Fruit fly (Drosophila melanogaster) whole organism, embryonic: ENCODE measurements around the gene ninaE.

Source experiments
- BtbVII ChIP-seq: fragments of 200-800 bp; sonication (Bioruptor generic); optimal IDR thresholded peaks from 3 replicates; lab custom pipeline; 2017; ENCODE audit warnings: missing biosample characterization, mild to moderate bottlenecking, missing genetic modification characterization
- Bteb2 ChIP-seq: fragments of 200-800 bp; sonication (Bioruptor generic); optimal IDR thresholded peaks from 2 replicates; lab custom pipeline; 2016; ENCODE audit warnings: missing biosample characterization, missing genetic modification characterization
- CG10321 ChIP-seq: fragments of 200-800 bp; sonication (Bioruptor generic); IDR thresholded peaks from 2 replicates; pipeline ENCODE4 v1.3.6; 2022; ENCODE audit warnings: missing biosample characterization, missing genetic modification characterization
- CG10366 ChIP-seq: fragments of 200-800 bp; sonication (Bioruptor generic); IDR thresholded peaks from 2 replicates; pipeline ENCODE4 v1.3.6; 2022; ENCODE audit warnings: missing biosample characterization, missing genetic modification characterization
- CG11398 ChIP-seq: fragments of 200-800 bp; sonication (Bioruptor generic); optimal IDR thresholded peaks from 2 replicates; lab custom pipeline; 2016; ENCODE audit warnings: missing biosample characterization, missing genetic modification characterization
- CG11504 ChIP-seq: fragments of 200-800 bp; sonication (Bioruptor generic); optimal IDR thresholded peaks from 3 replicates; lab custom pipeline; 2019; ENCODE audit warnings: missing biosample characterization, mild to moderate bottlenecking, missing genetic modification characterization, moderate library complexity
- CG12659 ChIP-seq: fragments of 200-800 bp; sonication (Bioruptor generic); optimal IDR thresholded peaks from 3 replicates; lab custom pipeline; 2017; ENCODE audit warnings: mild to moderate bottlenecking, missing biosample characterization, missing genetic modification reagents, missing genetic modification characterization
- CG17186 ChIP-seq: fragments of 200-800 bp; sonication (Bioruptor generic); optimal IDR thresholded peaks from 3 replicates; lab custom pipeline; 2017; ENCODE audit warnings: missing biosample characterization, missing genetic modification reagents, missing genetic modification characterization
- CG17612 ChIP-seq: fragments of 200-800 bp; sonication (Bioruptor generic); IDR thresholded peaks from 2 replicates; pipeline ENCODE4 v1.3.6; 2022; ENCODE audit warnings: missing biosample characterization, missing genetic modification characterization
- CG17912 ChIP-seq: fragments of 200-800 bp; sonication (Bioruptor generic); optimal IDR thresholded peaks from 2 replicates; lab custom pipeline; 2018; ENCODE audit warnings: missing biosample characterization, mild to moderate bottlenecking, missing genetic modification characterization
- CG18011 ChIP-seq: fragments of 200-800 bp; sonication (Bioruptor generic); optimal IDR thresholded peaks from 2 replicates; lab custom pipeline; 2017; ENCODE audit warnings: missing biosample characterization, missing genetic modification characterization, mild to moderate bottlenecking, moderate library complexity, missing genotype
- CG18262 ChIP-seq: fragments of 200-800 bp; optimal IDR thresholded peaks from 3 replicates; lab custom pipeline; 2019; ENCODE audit warnings: missing biosample characterization, mild to moderate bottlenecking, missing genetic modification characterization, moderate library complexity
- CG2129 ChIP-seq: fragments of 200-800 bp; sonication (Bioruptor generic); IDR thresholded peaks from 2 replicates; pipeline ENCODE4 v1.3.6; 2022; ENCODE audit warnings: missing biosample characterization, missing genetic modification characterization; ENCODE audit not compliant: partially characterized antibody
- CG33213 ChIP-seq: fragments of 200-800 bp; sonication (Bioruptor generic); optimal IDR thresholded peaks from 3 replicates; lab custom pipeline; 2016; ENCODE audit warnings: missing biosample characterization, missing genetic modification characterization
- CG33557 ChIP-seq: fragments of 200-800 bp; sonication (Bioruptor generic); optimal IDR thresholded peaks from 2 replicates; lab custom pipeline; 2019; ENCODE audit warnings: missing biosample characterization, mild to moderate bottlenecking, missing genetic modification characterization, moderate library complexity
- CG3847 ChIP-seq: fragments of 200-800 bp; sonication (Bioruptor generic); IDR thresholded peaks from 2 replicates; pipeline ENCODE4 v1.3.6; 2022; ENCODE audit warnings: missing biosample characterization, missing genetic modification characterization
- CG5245 ChIP-seq: fragments of 200-800 bp; sonication (Bioruptor generic); optimal IDR thresholded peaks from 3 replicates; lab custom pipeline; 2016; ENCODE audit warnings: missing biosample characterization, missing genetic modification characterization
- CG6791 ChIP-seq: fragments of 200-800 bp; sonication (Bioruptor generic); IDR thresholded peaks from 3 replicates; pipeline ENCODE4 v1.3.6; 2022; ENCODE audit warnings: missing biosample characterization, missing genetic modification characterization; ENCODE audit not compliant: partially characterized antibody
- CG6854 ChIP-seq: fragments of 200-800 bp; sonication (Bioruptor generic); optimal IDR thresholded peaks from 3 replicates; lab custom pipeline; 2017; ENCODE audit warnings: missing biosample characterization, mild to moderate bottlenecking, missing genetic modification characterization
- CG7745 ChIP-seq: fragments of 200-800 bp; sonication (Bioruptor generic); optimal IDR thresholded peaks from 2 replicates; lab custom pipeline; 2018; ENCODE audit warnings: missing biosample characterization, mild to moderate bottlenecking, missing genetic modification characterization, moderate library complexity
- CG7839 ChIP-seq: fragments of 200-800 bp; sonication (Bioruptor generic); optimal IDR thresholded peaks from 3 replicates; lab custom pipeline; 2018; ENCODE audit warnings: missing biosample characterization, mild to moderate bottlenecking, missing genetic modification characterization, moderate library complexity
- CG8388 ChIP-seq: fragments of 200-800 bp; sonication (Bioruptor generic); optimal IDR thresholded peaks from 2 replicates; lab custom pipeline; 2019; ENCODE audit warnings: missing biosample characterization, mild to moderate bottlenecking, missing genetic modification characterization, moderate library complexity
- CHES-1-like ChIP-seq: fragments of 200-800 bp; sonication (Bioruptor generic); optimal IDR thresholded peaks from 2 replicates; lab custom pipeline; 2016; ENCODE audit warnings: missing biosample characterization, missing genetic modification characterization
- D19A ChIP-seq: fragments of 200-800 bp; optimal IDR thresholded peaks from 3 replicates; lab custom pipeline; 2019; ENCODE audit warnings: missing biosample characterization, mild to moderate bottlenecking, missing genetic modification characterization, moderate library complexity
- Doc3 ChIP-seq: fragments of 200-800 bp; sonication (Bioruptor generic); IDR thresholded peaks from 3 replicates; pipeline ENCODE4 v1.3.6; 2022; ENCODE audit warnings: missing biosample characterization, missing genetic modification characterization; ENCODE audit not compliant: partially characterized antibody
- Dp ChIP-seq: fragments of 200-800 bp; sonication (Bioruptor generic); optimal IDR thresholded peaks from 2 replicates; lab custom pipeline; 2018; ENCODE audit warnings: missing biosample characterization, mild to moderate bottlenecking, missing genetic modification characterization, moderate library complexity
- H15 ChIP-seq: fragments of 200-800 bp; sonication (Bioruptor generic); IDR thresholded peaks from 3 replicates; pipeline ENCODE4 v1.3.6; 2022; ENCODE audit warnings: missing biosample characterization, missing genetic modification characterization
- HLH3B ChIP-seq: fragments of 200-800 bp; sonication (Bioruptor generic); IDR thresholded peaks from 2 replicates; pipeline ENCODE4 v1.3.6; 2022; ENCODE audit warnings: missing biosample characterization, missing genetic modification characterization
- HLH4C ChIP-seq: fragments of 200-800 bp; sonication (Bioruptor generic); IDR thresholded peaks from 3 replicates; pipeline ENCODE4 v1.3.6; 2022; ENCODE audit warnings: missing biosample characterization, missing genetic modification characterization; ENCODE audit not compliant: partially characterized antibody
- Hand ChIP-seq: fragments of 200-800 bp; sonication (Bioruptor generic); optimal IDR thresholded peaks from 2 replicates; lab custom pipeline; 2017; ENCODE audit warnings: mild to moderate bottlenecking, missing biosample characterization, missing genetic modification reagents, missing genetic modification characterization
- Hr51 ChIP-seq, 2 experiments: fragments of 200-800 bp; sonication (Bioruptor generic); optimal IDR thresholded peaks; 2 replicates in 1 of 2; 3 replicates in 1 of 2; lab custom pipeline; 2016 to 2018; ENCODE audit warnings: missing biosample characterization in 2 of 2, missing genetic modification characterization in 2 of 2, mild to moderate bottlenecking in 1 of 2, moderate library complexity in 1 of 2
- Hr78 ChIP-seq, 2 experiments: fragments of 200-800 bp in 1 of 2; fragments of >200 bp in 1 of 2; sonication (Bioruptor generic) in 1 of 2; optimal IDR thresholded peaks; 2 replicates each; lab custom pipeline; 2017 to 2019; ENCODE audit warnings: missing biosample characterization in 2 of 2, missing genetic modification characterization in 2 of 2, mild to moderate bottlenecking in 1 of 2, moderate library complexity in 1 of 2
- NFAT ChIP-seq: fragments of 200-800 bp; sonication (Bioruptor generic); IDR thresholded peaks from 2 replicates; pipeline ENCODE4 v1.3.6; 2022; ENCODE audit warnings: missing biosample characterization, missing genetic modification characterization
- Trl ChIP-seq, 3 experiments: fragments of >200 bp in 2 of 3; fragments of 200-800 bp in 1 of 3; sonication (Bioruptor generic) in 1 of 3; optimal IDR thresholded peaks; 2 replicates in 1 of 3; 3 replicates in 2 of 3; lab custom pipeline; 2016 to 2017; ENCODE audit warnings: missing biosample characterization in 1 of 3, missing genetic modification characterization in 1 of 3
- al ChIP-seq: fragments of 200-800 bp; sonication (Bioruptor generic); IDR thresholded peaks from 2 replicates; pipeline ENCODE4 v1.3.6; 2022; ENCODE audit warnings: missing biosample characterization, missing genetic modification characterization
- cato ChIP-seq: fragments of 200-800 bp; sonication (Bioruptor generic); optimal IDR thresholded peaks from 2 replicates; lab custom pipeline; 2016; ENCODE audit warnings: missing biosample characterization, missing genetic modification characterization, borderline replicate concordance
- dm ChIP-seq: fragments of 200-800 bp; sonication (Bioruptor generic); optimal IDR thresholded peaks from 3 replicates; lab custom pipeline; 2016; ENCODE audit warnings: missing biosample characterization, missing genetic modification characterization
- gce ChIP-seq: fragments of 200-800 bp; sonication (Bioruptor generic); IDR thresholded peaks from 3 replicates; pipeline ENCODE4 v1.3.6; 2022; ENCODE audit warnings: missing biosample characterization, missing genetic modification characterization
- gcm ChIP-seq: fragments of 200-800 bp; sonication (Bioruptor generic); optimal IDR thresholded peaks from 2 replicates; lab custom pipeline; 2019; ENCODE audit warnings: missing biosample characterization, mild to moderate bottlenecking, missing genetic modification characterization, moderate library complexity
- gcm2 ChIP-seq: fragments of 200-800 bp; sonication (Bioruptor generic); optimal IDR thresholded peaks from 2 replicates; lab custom pipeline; 2016; ENCODE audit warnings: missing biosample characterization, missing genetic modification characterization
- gro ChIP-seq: fragments of 200-800 bp; sonication (Bioruptor generic); optimal IDR thresholded peaks from 2 replicates; lab custom pipeline; 2016; ENCODE audit warnings: missing biosample characterization, missing genetic modification characterization
- gsb ChIP-seq: fragments of 200-800 bp; sonication (Bioruptor generic); IDR thresholded peaks from 2 replicates; pipeline ENCODE4 v1.3.6; 2022; ENCODE audit warnings: missing biosample characterization, missing genetic modification characterization
- inv ChIP-seq: fragments of 200-800 bp; sonication (Bioruptor generic); IDR thresholded peaks from 2 replicates; pipeline ENCODE4 v1.3.6; 2022; ENCODE audit warnings: missing biosample characterization, missing genetic modification characterization; ENCODE audit not compliant: partially characterized antibody
- pzg ChIP-seq: fragments of 200-800 bp; sonication (Bioruptor generic); optimal IDR thresholded peaks from 3 replicates; lab custom pipeline; 2018; ENCODE audit warnings: missing biosample characterization, mild to moderate bottlenecking, missing genetic modification characterization, moderate library complexity
- repo ChIP-seq: fragments of 200-800 bp; sonication (Bioruptor generic); optimal IDR thresholded peaks from 2 replicates; lab custom pipeline; 2016; ENCODE audit warnings: missing biosample characterization, missing genetic modification characterization
- rib ChIP-seq: fragments of 200-800 bp; sonication (Bioruptor generic); IDR thresholded peaks from 2 replicates; pipeline ENCODE4 v1.3.6; 2022; ENCODE audit warnings: missing biosample characterization, missing genetic modification characterization
- sna ChIP-seq: fragments of 200-800 bp; sonication (Bioruptor generic); IDR thresholded peaks from 2 replicates; pipeline ENCODE4 v1.3.6; 2022; ENCODE audit warnings: missing biosample characterization, missing genetic modification characterization; ENCODE audit not compliant: partially characterized antibody
- tna ChIP-seq: fragments of 200-800 bp; sonication (Bioruptor generic); IDR thresholded peaks from 2 replicates; pipeline ENCODE4 v1.3.6; 2022; ENCODE audit warnings: missing biosample characterization, missing genetic modification characterization; ENCODE audit not compliant: partially characterized antibody
- usp ChIP-seq: fragments of >200 bp; optimal IDR thresholded peaks from 2 replicates; lab custom pipeline; 2017; ENCODE audit warnings: missing biosample characterization, missing genetic modification characterization
- wdn ChIP-seq: fragments of 200-800 bp; sonication (Bioruptor generic); IDR thresholded peaks from 2 replicates; pipeline ENCODE4 v1.3.6; 2022; ENCODE audit warnings: missing biosample characterization, missing genetic modification characterization

ninaE gene

dm6 chr3R:19902328-19902727, 14.3 kb upstream of the ninaE start (continued):
- TF ChIP-seq usp (GFP tag; lab: Kevin White, UChicago) (no peak), rib (no peak), CHES-1-like (GFP tag; lab: Kevin White, UChicago) (no peak), CG12659 (GFP tag; lab: Kevin White, UChicago) (no peak), gsb (GFP tag; lab: Robert Waterston, UW) (no peak), H15 (GFP tag; lab: Robert Waterston, UW) (no peak), Hand (GFP tag; lab: Kevin White, UChicago) (no peak), CG33213 (GFP tag; lab: Kevin White, UChicago) (no peak), CG11504 (no peak), CG10366 (GFP tag; lab: Robert Waterston, UW) (no peak), Hr51 (GFP tag; optimal IDR thresholded peaks at IDR 0.05; lab: Kevin White, UChicago) (no peak), gro (GFP tag; lab: Kevin White, UChicago) (no peak), CG6791 (GFP tag; lab: Robert Waterston, UW) (no peak), cato (no peak), pzg (GFP tag; lab: Kevin White, UChicago) (no peak), CG18011 (GFP tag; lab: Kevin White, UChicago) (no peak), HLH3B (no peak), Dp (no peak), CG6854 (no peak), CG7839 (tag; lab: Kevin White, UChicago) (no peak), Trl (optimal IDR thresholded peaks at IDR 0.05; lab: Kevin White, UChicago) (no peak), Trl (GFP tag; optimal IDR thresholded peaks at IDR 0.05; lab: Kevin White, UChicago) (no peak), Bteb2 (no peak), CG3847 (no peak), gcm2 (GFP tag; lab: Kevin White, UChicago) (no peak), CG11398 (GFP tag; lab: Kevin White, UChicago) (no peak), D19A (tag; lab: Kevin White, UChicago) (no peak), CG17186 (GFP tag; lab: Kevin White, UChicago) (no peak), gcm (GFP tag; lab: Kevin White, UChicago) (no peak), CG18262 (tag; lab: Kevin White, UChicago) (no peak), wdn (no peak), HLH4C (GFP tag; lab: Robert Waterston, UW) (no peak), CG17612 (GFP tag; lab: Robert Waterston, UW) (no peak), CG5245 (GFP tag; lab: Kevin White, UChicago) (no peak), gce (no peak), CG2129 (GFP tag; lab: Robert Waterston, UW) (no peak), inv (no peak), CG33557 (no peak), tna (GFP tag; lab: Robert Waterston, UW) (no peak), repo (GFP tag; lab: Kevin White, UChicago) (no peak), al (GFP tag; lab: Robert Waterston, UW) (no peak), NFAT (GFP tag; lab: Robert Waterston, UW) (no peak), CG7745 (tag; lab: Kevin White, UChicago) (no peak), BtbVII (GFP tag; lab: Kevin White, UChicago) (peak; percentile 19), dm (GFP tag; lab: Kevin White, UChicago) (no peak), Doc3 (GFP tag; lab: Robert Waterston, UW) (no peak), CG10321 (no peak), sna (GFP tag; lab: Robert Waterston, UW) (no peak), Hr78 (GFP tag; optimal IDR thresholded peaks at IDR 0.05; lab: Kevin White, UChicago) (no peak), CG8388 (no peak), CG17912 (no peak)
